Fruit fly (Drosophila melanogaster) whole organism, wandering third instar larva: ENCODE data around the gene Z600.

Experiments
- CrebA ChIP-seq: fragments of 200-800 bp; sonication (Bioruptor generic); optimal IDR thresholded peaks from 2 replicates; lab custom pipeline; 2016; ENCODE audit warnings: missing biosample characterization, mild to moderate bottlenecking, missing genetic modification characterization, borderline replicate concordance
- Dfd ChIP-seq: fragments of >200 bp; optimal IDR thresholded peaks from 2 replicates; lab custom pipeline; 2017; ENCODE audit warnings: missing biosample characterization, missing genetic modification characterization
- Rel ChIP-seq, 2 experiments: fragments of 200-800 bp; sonication (Bioruptor generic) in 1 of 2; optimal IDR thresholded peaks; 2 replicates in 1 of 2; 3 replicates in 1 of 2; lab custom pipeline; 2016 to 2019; ENCODE audit warnings: mild to moderate bottlenecking in 2 of 2, missing biosample characterization in 2 of 2, missing genetic modification characterization in 2 of 2, moderate library complexity in 1 of 2
- br ChIP-seq: fragments of 200-800 bp; sonication (Bioruptor generic); optimal IDR thresholded peaks from 2 replicates; lab custom pipeline; 2016; ENCODE audit warnings: missing biosample characterization, missing genetic modification characterization
- dmrt93B ChIP-seq: fragments of 200-800 bp; sonication (Bioruptor generic); optimal IDR thresholded peaks from 2 replicates; lab custom pipeline; 2018; ENCODE audit warnings: missing biosample characterization, mild to moderate bottlenecking, missing genetic modification characterization
- fru ChIP-seq: fragments of 200-800 bp; sonication (Bioruptor generic); optimal IDR thresholded peaks from 3 replicates; lab custom pipeline; 2016; ENCODE audit warnings: missing biosample characterization, mild to moderate bottlenecking, missing genetic modification characterization
- lola ChIP-seq: fragments of >200 bp; optimal IDR thresholded peaks from 2 replicates; lab custom pipeline; 2017; ENCODE audit warnings: missing biosample characterization, missing genetic modification characterization
- psq ChIP-seq: fragments of 200-800 bp; sonication (Bioruptor generic); optimal IDR thresholded peaks from 3 replicates; lab custom pipeline; 2017; ENCODE audit warnings: missing biosample characterization, mild to moderate bottlenecking, missing genetic modification characterization, moderate library complexity
- sv ChIP-seq: fragments of 200-800 bp; sonication (Bioruptor generic); optimal IDR thresholded peaks from 3 replicates; lab custom pipeline; 2016; ENCODE audit warnings: missing biosample characterization, missing genetic modification characterization
- usp ChIP-seq: fragments of >200 bp; optimal IDR thresholded peaks from 2 replicates; lab custom pipeline; 2017; ENCODE audit warnings: missing biosample characterization, missing genetic modification characterization

dm6 chr3L:15508233-15508632, 628 bp upstream of the Z600 start, which contains the start of gene CG7841:
- TF ChIP-seq sv (GFP tag; lab: Kevin White, UChicago) (peak; percentile 98), usp (GFP tag; lab: Kevin White, UChicago) (no peak), Rel (GFP tag; optimal IDR thresholded peaks at IDR 0.05; lab: Kevin White, UChicago) (peak; percentile 89), Rel (tag; optimal IDR thresholded peaks at IDR 0.05; lab: Kevin White, UChicago) (peak; percentile 95), dmrt93B (peak; percentile 94), CrebA (GFP tag; lab: Kevin White, UChicago) (no peak), Dfd (GFP tag; lab: Kevin White, UChicago) (no peak), lola (GFP tag; lab: Kevin White, UChicago) (no peak), fru (GFP tag; lab: Kevin White, UChicago) (peak; percentile 99), br (GFP tag; lab: Kevin White, UChicago) (peak; percentile 99), psq (GFP tag; lab: Kevin White, UChicago) (peak; percentile 93)
